Fruit fly (Drosophila melanogaster): ENCODE data around the gene Polr1E.

- no peak for TF ChIP-seq Hsf (GFP tag; optimal IDR thresholded peaks at IDR 0.05)
- TF ChIP-seq CG17186 (GFP tag; optimal IDR thresholded peaks at IDR 0.05): no peak
- TF ChIP-seq CG1603 (tag; optimal IDR thresholded peaks at IDR 0.05): no peak
- no peak for TF ChIP-seq bsh (GFP tag; optimal IDR thresholded peaks at IDR 0.05)
- TF ChIP-seq Dfd (GFP tag; optimal IDR thresholded peaks at IDR 0.05): no peak
- TF ChIP-seq Hr3 (GFP tag; optimal IDR thresholded peaks at IDR 0.05): no peak
Measured at dm6 chr3R:18294488-18294887, 7.0 kb downstream of the Polr1E start.
